Fruit fly (Drosophila melanogaster): Measurements from ENCODE around the gene Osi4.

Gene Osi4

dm6 chr3R:6229055-6229841 is 7.7 kb upstream of the Osi4 start (continued):
- no peak for TF ChIP-seq CG14014 (GFP tag; IDR thresholded peaks at IDR 0.05)
- TF ChIP-seq al (GFP tag; IDR thresholded peaks at IDR 0.05), result no peak
- peak; percentile 56 for TF ChIP-seq gem (tag; optimal IDR thresholded peaks at IDR 0.05)
- TF ChIP-seq phol (tag; optimal IDR thresholded peaks at IDR 0.05), result peak; percentile 58
- TF ChIP-seq ERR (GFP tag; optimal IDR thresholded peaks at IDR 0.05), result no peak
- TF ChIP-seq eyg (GFP tag; optimal IDR thresholded peaks at IDR 0.05), result no peak
- no peak for TF ChIP-seq CG1647 (GFP tag; optimal IDR thresholded peaks at IDR 0.05)
- TF ChIP-seq Sox100B (GFP tag; optimal IDR thresholded peaks at IDR 0.05), result peak; percentile 31
- no peak for TF ChIP-seq CG9876 (GFP tag; optimal IDR thresholded peaks at IDR 0.05)
- TF ChIP-seq Ets65A (GFP tag), result peak; percentile 56
- TF ChIP-seq stc (GFP tag; IDR thresholded peaks at IDR 0.05), result no peak
- TF ChIP-seq gce (GFP tag; IDR thresholded peaks at IDR 0.05), result no peak
- TF ChIP-seq jumu (GFP tag; optimal IDR thresholded peaks at IDR 0.05), result no peak
- no peak for TF ChIP-seq slp2 (GFP tag; optimal IDR thresholded peaks at IDR 0.05)
- TF ChIP-seq CG9817 (tag; optimal IDR thresholded peaks at IDR 0.05), result no peak
- no peak for TF ChIP-seq CG1233 (GFP tag; optimal IDR thresholded peaks at IDR 0.05)
- no peak for TF ChIP-seq CG43689 (GFP tag; IDR thresholded peaks at IDR 0.05)
- no peak for TF ChIP-seq CG11456 (GFP tag; IDR thresholded peaks at IDR 0.05)
- no peak for TF ChIP-seq ems (GFP tag; optimal IDR thresholded peaks at IDR 0.05)
- no peak for TF ChIP-seq ase (GFP tag; IDR thresholded peaks at IDR 0.05)
- no peak for TF ChIP-seq Stat92E (GFP tag; optimal IDR thresholded peaks at IDR 0.05)
- TF ChIP-seq Hr51 (GFP tag; optimal IDR thresholded peaks at IDR 0.05), result no peak
- no peak for TF ChIP-seq inv (GFP tag; IDR thresholded peaks at IDR 0.05; ENCODE audit: partially characterized antibody)
- TF ChIP-seq CG4404 (GFP tag; IDR thresholded peaks at IDR 0.05), result no peak
- no peak for TF ChIP-seq rib (GFP tag; IDR thresholded peaks at IDR 0.05)
- no peak for TF ChIP-seq dm (GFP tag; optimal IDR thresholded peaks at IDR 0.05)
- no peak for TF ChIP-seq zfh1 (GFP tag; IDR thresholded peaks at IDR 0.05)
- no peak for TF ChIP-seq CG4328 (GFP tag; optimal IDR thresholded peaks at IDR 0.05)
- TF ChIP-seq bsh (GFP tag; optimal IDR thresholded peaks at IDR 0.05), result peak in 1 of 2 experiments; percentile 61
- TF ChIP-seq Adf1 (GFP tag; IDR thresholded peaks at IDR 0.05), result no peak
- no peak for TF ChIP-seq Dfd (GFP tag; optimal IDR thresholded peaks at IDR 0.05)
- no peak for TF ChIP-seq CG12071 (GFP tag; optimal IDR thresholded peaks at IDR 0.05)
- no peak for TF ChIP-seq CG15696 (tag; optimal IDR thresholded peaks at IDR 0.05)
- TF ChIP-seq Tbp (GFP tag; optimal IDR thresholded peaks at IDR 0.05), result no peak
- TF ChIP-seq CG15073 (GFP tag; optimal IDR thresholded peaks at IDR 0.05), result no peak
- TF ChIP-seq cato (GFP tag; optimal IDR thresholded peaks at IDR 0.05; ENCODE audit: borderline replicate concordance), result no peak
- TF ChIP-seq zen (tag; optimal IDR thresholded peaks at IDR 0.05), result no peak
- no peak for TF ChIP-seq HHEX (GFP tag; optimal IDR thresholded peaks at IDR 0.05)
- no peak for TF ChIP-seq danr (GFP tag; IDR thresholded peaks at IDR 0.05)
- TF ChIP-seq hkb (optimal IDR thresholded peaks at IDR 0.05), result no peak
- no peak for TF ChIP-seq hkb (GFP tag; IDR thresholded peaks at IDR 0.05)
- no peak for TF ChIP-seq CG15514 (GFP tag; optimal IDR thresholded peaks at IDR 0.05)
- no peak for TF ChIP-seq bab2 (GFP tag; optimal IDR thresholded peaks at IDR 0.05)
- no peak for TF ChIP-seq Poxn (GFP tag; IDR thresholded peaks at IDR 0.05)
- peak; percentile 52 for TF ChIP-seq ATbp (GFP tag; optimal IDR thresholded peaks at IDR 0.05)
- no peak for TF ChIP-seq ro (GFP tag; IDR thresholded peaks at IDR 0.05)
- TF ChIP-seq nmo (GFP tag; optimal IDR thresholded peaks at IDR 0.05), result peak; percentile 57
- no peak for TF ChIP-seq PHDP (tag; optimal IDR thresholded peaks at IDR 0.05)
- TF ChIP-seq bbx (GFP tag; IDR thresholded peaks at IDR 0.05; ENCODE audit: partially characterized antibody), result no peak
- TF ChIP-seq seq (GFP tag; IDR thresholded peaks at IDR 0.05), result no peak
- TF ChIP-seq maf-S (GFP tag; optimal IDR thresholded peaks at IDR 0.05), result no peak

All from whole organism, embryonic.